Fruit fly (Drosophila melanogaster) whole organism, embryonic: ENCODE measurements around the gene CG9550.

Experiments used
- Aef1 ChIP-seq: fragments of 200-800 bp; sonication (Bioruptor generic); IDR thresholded peaks from 3 replicates; pipeline ENCODE4 v1.3.6; 2022; ENCODE audit warnings: missing biosample characterization, missing genetic modification characterization
- Asciz ChIP-seq: fragments of 200-800 bp; sonication (Bioruptor generic); optimal IDR thresholded peaks from 2 replicates; lab custom pipeline; 2017; ENCODE audit warnings: missing biosample characterization, mild to moderate bottlenecking, missing genetic modification characterization, missing genetic modification reagents
- Bdp1 ChIP-seq: fragments of 200-800 bp; sonication (Bioruptor generic); optimal IDR thresholded peaks from 3 replicates; lab custom pipeline; 2016; ENCODE audit warnings: missing biosample characterization, missing genetic modification characterization
- Bgb ChIP-seq: fragments of 200-800 bp; sonication (Bioruptor generic); IDR thresholded peaks from 2 replicates; pipeline ENCODE4 v1.3.6; 2022; ENCODE audit warnings: missing biosample characterization, missing genetic modification characterization; ENCODE audit not compliant: partially characterized antibody
- CG10274 ChIP-seq: fragments of 200-800 bp; sonication (Bioruptor generic); optimal IDR thresholded peaks from 3 replicates; lab custom pipeline; 2017; ENCODE audit warnings: missing biosample characterization, mild to moderate bottlenecking, missing genetic modification characterization
- CG12104 ChIP-seq: fragments of 200-800 bp; sonication (Bioruptor generic); optimal IDR thresholded peaks from 3 replicates; lab custom pipeline; 2016; ENCODE audit warnings: missing biosample characterization, missing genetic modification characterization
- CG12299 ChIP-seq: fragments of 200-800 bp; sonication (Bioruptor generic); optimal IDR thresholded peaks from 2 replicates; lab custom pipeline; 2018; ENCODE audit warnings: missing biosample characterization, mild to moderate bottlenecking, missing genetic modification characterization
- CG12769 ChIP-seq: fragments of 200-800 bp; sonication (Bioruptor generic); optimal IDR thresholded peaks from 2 replicates; lab custom pipeline; 2019; ENCODE audit warnings: missing biosample characterization, mild to moderate bottlenecking, missing genetic modification characterization, moderate library complexity
- CG12942 ChIP-seq: fragments of 200-800 bp; sonication (Bioruptor generic); optimal IDR thresholded peaks from 3 replicates; lab custom pipeline; 2016; ENCODE audit warnings: missing biosample characterization, missing genetic modification characterization
- CG13424 ChIP-seq: fragments of 200-800 bp; sonication (Bioruptor generic); optimal IDR thresholded peaks from 2 replicates; lab custom pipeline; 2019; ENCODE audit warnings: missing biosample characterization, mild to moderate bottlenecking, missing genetic modification characterization, moderate library complexity
- CG14441 ChIP-seq: fragments of 200-800 bp; sonication (Bioruptor generic); IDR thresholded peaks from 2 replicates; pipeline ENCODE4 v1.3.6; 2022; ENCODE audit warnings: missing biosample characterization, missing genetic modification characterization
- CG15696 ChIP-seq: fragments of 200-800 bp; sonication (Bioruptor generic); optimal IDR thresholded peaks from 2 replicates; lab custom pipeline; 2019; ENCODE audit warnings: missing biosample characterization, mild to moderate bottlenecking, missing genetic modification characterization, moderate library complexity
- CG1602 ChIP-seq: fragments of 200-800 bp; sonication (Bioruptor generic); optimal IDR thresholded peaks from 3 replicates; lab custom pipeline; 2016; ENCODE audit warnings: missing biosample characterization, missing genetic modification characterization
- CG1603 ChIP-seq: fragments of 200-800 bp; sonication (Bioruptor generic); optimal IDR thresholded peaks from 2 replicates; lab custom pipeline; 2019; ENCODE audit warnings: missing biosample characterization, mild to moderate bottlenecking, missing genetic modification characterization, moderate library complexity
- CG16813 ChIP-seq: fragments of 200-800 bp; sonication (Bioruptor generic); IDR thresholded peaks from 3 replicates; pipeline ENCODE4 v1.3.6; 2022; ENCODE audit warnings: missing biosample characterization, missing genetic modification characterization; ENCODE audit not compliant: partially characterized antibody
- CG17829 ChIP-seq: fragments of 200-800 bp; optimal IDR thresholded peaks from 2 replicates; lab custom pipeline; 2019; ENCODE audit warnings: missing biosample characterization, mild to moderate bottlenecking, missing genetic modification characterization, moderate library complexity
- CG18476 ChIP-seq: fragments of 200-800 bp; sonication (Bioruptor generic); optimal IDR thresholded peaks from 2 replicates; lab custom pipeline; 2016; ENCODE audit warnings: missing biosample characterization, mild to moderate bottlenecking, missing genetic modification characterization
- CG30431 ChIP-seq: fragments of 200-800 bp; sonication (Bioruptor generic); optimal IDR thresholded peaks from 2 replicates; lab custom pipeline; 2017; ENCODE audit warnings: missing biosample characterization, missing genetic modification characterization
- CG32772 ChIP-seq: fragments of 200-800 bp; sonication (Bioruptor generic); IDR thresholded peaks from 2 replicates; pipeline ENCODE4 v1.3.6; 2022; ENCODE audit warnings: missing biosample characterization, missing genetic modification characterization
- CG33213 ChIP-seq: fragments of 200-800 bp; sonication (Bioruptor generic); optimal IDR thresholded peaks from 3 replicates; lab custom pipeline; 2016; ENCODE audit warnings: missing biosample characterization, missing genetic modification characterization
- CG42726 ChIP-seq: fragments of 200-800 bp; sonication (Bioruptor generic); IDR thresholded peaks from 2 replicates; pipeline ENCODE4 v1.3.6; 2022; ENCODE audit warnings: missing biosample characterization, missing genetic modification characterization; ENCODE audit not compliant: partially characterized antibody
- CG4424 ChIP-seq: fragments of 200-800 bp; sonication (Bioruptor generic); optimal IDR thresholded peaks from 3 replicates; lab custom pipeline; 2016; ENCODE audit warnings: missing biosample characterization, missing genetic modification characterization
- CG4617 ChIP-seq: fragments of 200-800 bp; sonication (Bioruptor generic); optimal IDR thresholded peaks from 3 replicates; lab custom pipeline; 2016; ENCODE audit warnings: missing biosample characterization, missing genetic modification characterization, borderline replicate concordance
- CG4854 ChIP-seq: fragments of 200-800 bp; sonication (Bioruptor generic); optimal IDR thresholded peaks from 2 replicates; lab custom pipeline; 2016; ENCODE audit warnings: missing biosample characterization, missing genetic modification characterization, inconsistent platforms
- CG8281 ChIP-seq: fragments of 200-800 bp; sonication (Bioruptor generic); optimal IDR thresholded peaks from 2 replicates; lab custom pipeline; 2018; ENCODE audit warnings: missing biosample characterization, mild to moderate bottlenecking, missing genetic modification characterization, moderate library complexity
- CG8765 ChIP-seq: fragments of 200-800 bp; sonication (Bioruptor generic); IDR thresholded peaks from 2 replicates; pipeline ENCODE4 v1.3.6; 2022; ENCODE audit warnings: missing biosample characterization, missing genetic modification characterization
- Dp ChIP-seq: fragments of 200-800 bp; sonication (Bioruptor generic); optimal IDR thresholded peaks from 2 replicates; lab custom pipeline; 2018; ENCODE audit warnings: missing biosample characterization, mild to moderate bottlenecking, missing genetic modification characterization, moderate library complexity
- HLH3B ChIP-seq: fragments of 200-800 bp; sonication (Bioruptor generic); IDR thresholded peaks from 2 replicates; pipeline ENCODE4 v1.3.6; 2022; ENCODE audit warnings: missing biosample characterization, missing genetic modification characterization
- Hey ChIP-seq: fragments of 200-800 bp; sonication (Bioruptor generic); optimal IDR thresholded peaks from 3 replicates; lab custom pipeline; 2018; ENCODE audit warnings: missing biosample characterization, mild to moderate bottlenecking, missing genetic modification characterization
- Xrp1 ChIP-seq: fragments of 200-800 bp; sonication (Bioruptor generic); IDR thresholded peaks from 2 replicates; pipeline ENCODE4 v1.3.6; 2022; ENCODE audit warnings: missing biosample characterization, missing genetic modification characterization
- abd-A ChIP-seq: fragments of 200-800 bp; sonication (Bioruptor generic); optimal IDR thresholded peaks from 3 replicates; lab custom pipeline; 2019; ENCODE audit warnings: missing biosample characterization, mild to moderate bottlenecking, missing genetic modification characterization, moderate library complexity
- ap ChIP-seq: fragments of 200-800 bp; sonication (Bioruptor generic); IDR thresholded peaks from 2 replicates; pipeline ENCODE4 v1.3.6; 2022; ENCODE audit warnings: missing biosample characterization, missing genetic modification characterization
- chm ChIP-seq: fragments of 200-800 bp; sonication (Bioruptor generic); IDR thresholded peaks from 2 replicates; pipeline ENCODE4 v1.3.6; 2022; ENCODE audit warnings: missing biosample characterization, missing genetic modification characterization
- dati ChIP-seq: fragments of 200-800 bp; sonication (Bioruptor generic); IDR thresholded peaks from 2 replicates; pipeline ENCODE4 v1.3.6; 2022; ENCODE audit warnings: missing biosample characterization, missing genetic modification characterization
- gsb-n ChIP-seq: fragments of 200-800 bp; sonication (Bioruptor generic); optimal IDR thresholded peaks from 3 replicates; lab custom pipeline; 2018; ENCODE audit warnings: missing biosample characterization, mild to moderate bottlenecking, missing genetic modification characterization
- kah ChIP-seq: fragments of 200-800 bp; sonication (Bioruptor generic); optimal IDR thresholded peaks from 2 replicates; lab custom pipeline; 2018; ENCODE audit warnings: missing biosample characterization, mild to moderate bottlenecking, missing genetic modification characterization
- otp ChIP-seq: fragments of 200-800 bp; sonication (Bioruptor generic); IDR thresholded peaks from 3 replicates; pipeline ENCODE4, ENCODE4 v1.3.6; 2022; ENCODE audit warnings: missing biosample characterization, missing genetic modification characterization
- run ChIP-seq: fragments of 200-800 bp; sonication (Bioruptor generic); optimal IDR thresholded peaks from 3 replicates; lab custom pipeline; 2018; ENCODE audit warnings: missing biosample characterization, mild to moderate bottlenecking, missing genetic modification characterization
- seq ChIP-seq: fragments of 200-800 bp; sonication (Bioruptor generic); IDR thresholded peaks from 2 replicates; pipeline ENCODE4 v1.3.6; 2022; ENCODE audit warnings: missing biosample characterization, missing genetic modification characterization
- sqz ChIP-seq: fragments of 200-800 bp; sonication (Bioruptor generic); optimal IDR thresholded peaks from 3 replicates; lab custom pipeline; 2018; ENCODE audit warnings: missing biosample characterization, mild to moderate bottlenecking, missing genetic modification characterization
- ssp ChIP-seq: fragments of 200-800 bp; sonication (Bioruptor generic); IDR thresholded peaks from 2 replicates; pipeline ENCODE4 v1.3.6; 2022; ENCODE audit warnings: missing biosample characterization, missing genetic modification characterization
- unpg ChIP-seq: fragments of 200-800 bp; sonication (Bioruptor generic); optimal IDR thresholded peaks from 3 replicates; lab custom pipeline; 2018; ENCODE audit warnings: missing biosample characterization, mild to moderate bottlenecking, missing genetic modification characterization, moderate library complexity
- vvl ChIP-seq: fragments of 200-800 bp; sonication (Bioruptor generic); IDR thresholded peaks from 2 replicates; pipeline ENCODE4 v1.3.6; 2022; ENCODE audit warnings: missing biosample characterization, missing genetic modification characterization

CG9550 gene

DNA sequence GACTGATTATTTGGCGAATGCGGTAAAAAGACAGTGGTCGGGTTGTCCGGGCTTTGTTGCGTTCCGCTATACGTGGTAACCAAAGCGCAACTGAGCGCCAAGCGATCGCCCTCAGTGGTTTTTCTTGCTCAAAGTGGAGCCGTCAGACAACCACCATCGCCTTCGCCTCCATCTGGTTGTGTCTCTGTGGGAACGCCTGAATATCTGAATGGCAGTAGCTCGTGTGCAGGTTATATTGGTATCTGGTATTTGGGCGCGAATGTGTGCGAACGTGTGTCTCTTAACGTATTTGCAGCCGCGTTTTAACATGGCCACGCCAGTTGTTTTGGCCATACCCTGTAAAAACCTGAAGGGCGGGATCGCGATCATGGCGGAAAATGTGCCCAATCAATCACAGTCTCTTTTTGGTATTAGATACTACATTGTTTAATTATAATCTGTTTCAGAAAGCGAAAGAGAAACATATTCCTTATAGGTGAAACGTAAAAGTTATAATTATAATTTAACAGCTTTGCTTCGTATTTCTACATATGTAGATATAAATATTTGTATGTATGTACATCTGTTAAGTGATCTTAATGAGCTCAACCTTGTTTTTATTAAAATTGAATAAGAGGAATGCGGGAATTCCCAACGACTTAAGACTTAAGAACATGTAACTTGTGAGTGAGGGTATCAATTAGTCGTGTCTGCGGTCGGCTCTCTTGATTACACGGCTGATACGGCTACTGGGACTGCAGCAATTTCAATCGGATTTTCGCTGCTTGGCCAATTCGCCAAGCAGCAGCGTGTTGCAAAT, 24.7 kb upstream of the CG9550 start (continued):
- TF ChIP-seq abd-A (tag; lab: Kevin White, UChicago): peak; percentile 27

DNA sequence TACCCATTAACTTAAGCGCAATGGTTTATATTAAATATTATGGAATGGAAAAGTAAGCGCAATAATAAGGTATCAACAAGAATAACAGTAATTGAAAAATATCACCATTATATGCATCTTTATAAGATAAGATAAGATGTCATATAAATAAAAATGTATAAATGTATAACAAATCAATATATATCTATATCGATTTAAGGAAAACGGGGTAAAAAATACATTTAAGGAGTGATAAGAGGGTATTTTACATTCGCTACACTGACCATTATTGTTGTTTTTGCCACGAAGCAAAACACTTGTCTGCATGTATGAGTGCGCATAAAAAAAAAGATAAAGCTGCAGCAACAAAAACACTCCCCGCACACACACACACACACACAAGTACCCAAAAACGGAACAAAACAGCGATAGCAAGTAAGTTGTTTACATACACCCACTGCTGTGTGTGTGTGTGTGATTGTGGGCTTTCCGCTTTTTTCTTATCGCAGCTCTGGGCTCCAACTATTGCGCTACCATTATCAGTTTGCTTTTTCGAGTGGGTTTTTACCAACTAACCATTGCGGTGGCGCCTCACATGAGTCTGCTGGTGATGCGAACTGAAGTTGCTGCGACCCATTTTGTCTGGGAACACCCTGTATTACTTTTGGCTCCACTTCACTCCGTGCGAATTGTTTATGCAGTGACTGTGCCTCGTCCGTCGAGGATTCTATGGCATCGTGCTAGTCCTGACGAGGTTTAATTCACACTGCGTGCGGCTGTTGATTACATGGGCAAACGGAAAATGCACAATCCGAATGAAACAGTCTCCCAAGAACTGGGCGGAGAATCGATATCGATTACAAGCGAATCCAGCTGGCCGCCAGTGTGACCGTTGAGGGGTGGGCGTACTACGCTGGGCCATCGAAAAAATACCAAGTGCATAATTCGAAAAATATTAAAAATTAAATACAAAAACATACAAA, 23.5 kb upstream of the CG9550 start, which contains the start of gene mmy:
Gene mmy, minus strand, starts transcription at position 829 of the 962 bp plus-strand sequence.
- TF ChIP-seq Bdp1 (GFP tag; lab: Kevin White, UChicago) (peak; percentile 41), CG17829 (peak; percentile 14), CG14441 (0 out of 2 replicates have a peak, but pooled peaks have one; percentile 24), CG15696 (tag; lab: Kevin White, UChicago) (peak; percentile 3), dati (GFP tag; lab: Robert Waterston, UW) (no peak), CG32772 (GFP tag; lab: Robert Waterston, UW) (peak; percentile 54; the same call in 1 of the 2 replicates), seq (peak; percentile 27; the same call in 1 of the 2 replicates), CG12942 (no peak), CG10274 (GFP tag; lab: Kevin White, UChicago) (no peak), CG8765 (GFP tag; lab: Robert Waterston, UW) (no peak; the same call in 1 of the 2 replicates), CG12104 (peak; percentile 50), gsb-n (peak; percentile 15), sqz (GFP tag; lab: Kevin White, UChicago) (peak; percentile 98), unpg (GFP tag; lab: Kevin White, UChicago) (peak; percentile 60), vvl (GFP tag; lab: Robert Waterston, UW) (peak; percentile 37), Bgb (GFP tag; lab: Robert Waterston, UW) (peak; percentile 56), run (tag; lab: Kevin White, UChicago) (peak; percentile 11), Dp (GFP tag; lab: Kevin White, UChicago) (peak; percentile 52), CG4854 (GFP tag; lab: Kevin White, UChicago) (no peak), CG33213 (GFP tag; lab: Kevin White, UChicago) (peak; percentile 53), ssp (GFP tag; lab: Robert Waterston, UW) (no peak), Asciz (peak; percentile 44), CG12299 (tag; lab: Kevin White, UChicago) (peak; percentile 43), otp (GFP tag; lab: Robert Waterston, UW) (peak; percentile 9; the same call in 1 of the 3 replicates), Xrp1 (GFP tag; lab: Robert Waterston, UW) (peak; percentile 45; the same call in 1 of the 2 replicates), Aef1 (GFP tag; lab: Robert Waterston, UW) (peak; percentile 86), CG16813 (GFP tag; lab: Robert Waterston, UW) (peak; percentile 30; the same call in 1 of the 3 replicates), CG8281 (tag; lab: Kevin White, UChicago) (no peak), HLH3B (peak; percentile 34; the same call in 1 of the 2 replicates), ap (GFP tag; lab: Robert Waterston, UW) (no peak), CG12769 (tag; lab: Kevin White, UChicago) (peak; percentile 60), CG30431 (peak; percentile 3), CG18476 (GFP tag; lab: Kevin White, UChicago) (peak; percentile 38), CG42726 (GFP tag; lab: Robert Waterston, UW) (peak; percentile 50; the same call in 1 of the 2 replicates), CG1602 (GFP tag; lab: Kevin White, UChicago) (peak; percentile 21), CG4424 (peak; percentile 23), CG1603 (tag; lab: Kevin White, UChicago) (peak; percentile 63), CG13424 (peak; percentile 72), chm (GFP tag; lab: Robert Waterston, UW) (peak; percentile 72), CG4617 (peak; percentile 85), kah (GFP tag; lab: Kevin White, UChicago) (peak; percentile 19), Hey (no peak)
